Fruit fly (Drosophila melanogaster): ENCODE data around the gene Cpr35B.
A peak's percentile ranks its signal among the peaks of the same experiment; 100 is the strongest.

Gene Cpr35B

dm6 chr2L:14440908-14441307 lies 15.9 kb upstream of the Cpr35B start (continued):
- TF ChIP-seq CG13296 (GFP tag; optimal IDR thresholded peaks at IDR 0.05) (peak; percentile 10), Usf (GFP tag; optimal IDR thresholded peaks at IDR 0.05) (peak; percentile 0), lola (GFP tag; optimal IDR thresholded peaks at IDR 0.05) (peak in 1 of 3 experiments; percentile 70), CG13424 (tag; optimal IDR thresholded peaks at IDR 0.05) (peak; percentile 45), CG12659 (GFP tag; optimal IDR thresholded peaks at IDR 0.05) (peak; percentile 32), E2f2 (GFP tag; IDR thresholded peaks at IDR 0.05) (peak; percentile 18; the same call in 1 of the 2 replicates), CG12391 (tag; optimal IDR thresholded peaks at IDR 0.05) (peak; percentile 69), Nf-YC (tag; optimal IDR thresholded peaks at IDR 0.05) (no peak), aop (GFP tag; IDR thresholded peaks at IDR 0.05) (no peak), PHDP (tag; optimal IDR thresholded peaks at IDR 0.05) (peak; percentile 65), CG7963 (GFP tag; IDR thresholded peaks at IDR 0.05; ENCODE audit: partially characterized antibody) (no peak), cwo (GFP tag; optimal IDR thresholded peaks at IDR 0.05) (peak; percentile 34), CG15696 (tag; optimal IDR thresholded peaks at IDR 0.05) (peak; percentile 62), repo (GFP tag; optimal IDR thresholded peaks at IDR 0.05) (no peak), CG10147 (GFP tag; optimal IDR thresholded peaks at IDR 0.05) (peak; percentile 6), row (GFP tag; IDR thresholded peaks at IDR 0.05) (peak; percentile 64), CoRest (tag; optimal IDR thresholded peaks at IDR 0.05) (peak; percentile 69), nmo (GFP tag; optimal IDR thresholded peaks at IDR 0.05) (peak; percentile 65), bsh (GFP tag; optimal IDR thresholded peaks at IDR 0.05) (peak in 1 of 2 experiments; percentile 61), BEAF-32 (GFP tag; optimal IDR thresholded peaks at IDR 0.05) (no peak), kni (GFP tag; optimal IDR thresholded peaks at IDR 0.05) (no peak), Hr39 (optimal IDR thresholded peaks at IDR 0.05) (no peak), CG34422 (GFP tag; IDR thresholded peaks at IDR 0.05) (no peak), CG16813 (GFP tag; IDR thresholded peaks at IDR 0.05; ENCODE audit: partially characterized antibody) (no peak), CG4404 (GFP tag; IDR thresholded peaks at IDR 0.05) (0 out of 2 replicates have a peak, but pooled peaks have one; percentile 30), CG6765 (GFP tag; optimal IDR thresholded peaks at IDR 0.05) (peak; percentile 31), CG32767 (GFP tag; IDR thresholded peaks at IDR 0.05) (0 out of 2 replicates have a peak, but pooled peaks have one; percentile 11), CG10209 (GFP tag; optimal IDR thresholded peaks at IDR 0.05) (peak; percentile 27), CG10654 (GFP tag; optimal IDR thresholded peaks at IDR 0.05) (peak; percentile 5), cg (GFP tag; optimal IDR thresholded peaks at IDR 0.05) (no peak), eyg (GFP tag; optimal IDR thresholded peaks at IDR 0.05) (no peak), D19A (tag; optimal IDR thresholded peaks at IDR 0.05) (peak; percentile 52), CG4424 (GFP tag; optimal IDR thresholded peaks at IDR 0.05) (peak; percentile 51), Fer1 (GFP tag; optimal IDR thresholded peaks at IDR 0.05) (peak; percentile 24), CG10321 (GFP tag; IDR thresholded peaks at IDR 0.05) (no peak), CG7271 (tag; optimal IDR thresholded peaks at IDR 0.05) (peak; percentile 15), Aef1 (GFP tag; IDR thresholded peaks at IDR 0.05) (no peak), CG11247 (GFP tag; IDR thresholded peaks at IDR 0.05) (no peak), lilli (GFP tag; optimal IDR thresholded peaks at IDR 0.05) (peak; percentile 19), Hey (tag; optimal IDR thresholded peaks at IDR 0.05) (no peak), CrebB (tag; optimal IDR thresholded peaks at IDR 0.05) (no peak), gro (GFP tag; optimal IDR thresholded peaks at IDR 0.05) (no peak), CG2875 (GFP tag; optimal IDR thresholded peaks at IDR 0.05) (no peak), CG2199 (GFP tag; IDR thresholded peaks at IDR 0.05) (no peak), CG6689 (GFP tag; IDR thresholded peaks at IDR 0.05) (peak; percentile 67), Drgx (GFP tag; IDR thresholded peaks at IDR 0.05) (0 out of 2 replicates have a peak, but pooled peaks have one; percentile 33), Hr51 (GFP tag; optimal IDR thresholded peaks at IDR 0.05) (peak in 1 of 2 experiments; percentile 58), CG17328 (GFP tag; IDR thresholded peaks at IDR 0.05) (no peak), CG34224 (GFP tag; IDR thresholded peaks at IDR 0.05; ENCODE audit: partially characterized antibody) (no peak), jumu (GFP tag; optimal IDR thresholded peaks at IDR 0.05) (no peak)

Measured in whole organism, embryonic.